Worm (Caenorhabditis elegans): ENCODE results near the gene otub-4.

DNA sequence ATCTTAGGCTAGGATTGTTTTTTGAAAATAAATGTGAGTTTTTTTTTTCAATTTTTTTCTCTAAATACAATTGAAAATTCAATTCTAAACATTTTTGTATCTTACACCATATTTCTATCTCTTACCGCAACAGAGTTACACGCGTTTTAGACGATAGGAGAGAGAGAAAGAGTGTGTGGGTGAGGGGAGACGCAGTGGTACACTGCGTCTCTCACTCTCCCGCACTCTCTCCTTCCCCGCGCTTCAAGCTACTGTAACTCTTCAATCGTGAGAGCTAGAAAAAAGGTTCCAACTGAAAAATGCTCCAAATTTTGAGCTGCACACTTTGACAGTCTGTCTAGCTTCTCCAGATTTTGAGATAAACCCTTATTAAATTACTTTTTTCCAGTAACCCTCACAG is 14.1 kb downstream of the otub-4 start:
- TF ChIP-seq nhr-11 (tag; optimal IDR thresholded peaks at IDR 0.05) (no peak), mdl-1 (tag; optimal IDR thresholded peaks at IDR 0.05) (no peak), snpc-4 (tag; optimal IDR thresholded peaks at IDR 0.05) (no peak), skn-1 (tag; optimal IDR thresholded peaks at IDR 0.05) (no peak), jun-1 (tag; optimal IDR thresholded peaks at IDR 0.05) (no peak), nhr-67 (tag; optimal IDR thresholded peaks at IDR 0.05) (no peak), ama-1 (optimal IDR thresholded peaks at IDR 0.05) (no peak), ZK546.5 (tag; optimal IDR thresholded peaks at IDR 0.05) (no peak), ztf-11 (tag; optimal IDR thresholded peaks at IDR 0.05) (no peak), unc-62 (GFP tag; optimal IDR thresholded peaks at IDR 0.05) (no peak)
